Fruit fly (Drosophila melanogaster) whole organism, adult: ENCODE data around the gene Vha55.

ENCODE experiments used
- CG5204 ChIP-seq: fragments of 200-800 bp; sonication (Bioruptor generic); optimal IDR thresholded peaks from 2 replicates; lab custom pipeline; 2016; ENCODE audit warnings: missing biosample characterization, missing genetic modification characterization
- CG7045 ChIP-seq: fragments of 200-800 bp; sonication (Bioruptor generic); optimal IDR thresholded peaks from 2 replicates; lab custom pipeline; 2017; ENCODE audit warnings: missing biosample characterization, mild to moderate bottlenecking, missing genetic modification characterization
- Clk ChIP-seq: fragments of 200-800 bp; sonication (Bioruptor generic); optimal IDR thresholded peaks from 2 replicates; lab custom pipeline; 2017; ENCODE audit warnings: missing biosample characterization, missing genetic modification characterization
- cnc ChIP-seq, 2 experiments: fragments of >200 bp; optimal IDR thresholded peaks; 2 replicates each; lab custom pipeline; 2017

DNA sequence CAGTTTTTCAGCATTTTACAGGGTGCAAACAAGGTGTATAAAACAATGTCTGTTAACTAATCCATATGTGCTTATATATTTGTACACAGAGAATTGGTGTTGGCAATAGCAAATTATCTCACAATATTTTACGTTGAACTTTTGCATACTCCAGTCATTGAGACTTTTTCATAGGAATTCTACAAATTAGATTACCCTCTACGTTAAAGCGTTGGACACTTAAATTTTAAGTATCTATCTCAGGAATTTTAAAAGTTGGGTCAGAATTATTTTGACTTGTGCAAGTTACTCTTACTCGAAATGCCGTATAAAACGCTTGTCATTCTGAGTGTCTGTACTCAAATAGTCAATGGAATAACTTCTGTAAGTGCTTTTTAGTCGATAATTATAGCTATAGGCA, 5.4 kb upstream of the Vha55 start, which contains the start of gene CG18530:
- no peak for TF ChIP-seq Clk (GFP tag; lab: Kevin White, UChicago)
- no peak for TF ChIP-seq CG7045
- TF ChIP-seq cnc (optimal IDR thresholded peaks at IDR 0.05; lab: Kevin White, UChicago): no peak
- TF ChIP-seq CG5204 (GFP tag; lab: Kevin White, UChicago): no peak
